Worm (Caenorhabditis elegans): ENCODE results near the gene kcc-2.

- no peak for TF ChIP-seq T22C8.4 (GFP tag; IDR thresholded peaks at IDR 0.05)
- no peak for TF ChIP-seq klf-2 (GFP tag; conservative IDR thresholded peaks at IDR 0.05)
- TF ChIP-seq tab-1 (GFP tag; IDR thresholded peaks at IDR 0.05) = no peak
- TF ChIP-seq ztf-29 (GFP tag; IDR thresholded peaks at IDR 0.05) = no peak
- TF ChIP-seq flt-1 (GFP tag; IDR thresholded peaks at IDR 0.05) = no peak
- no peak for TF ChIP-seq cog-1 (tag; optimal IDR thresholded peaks at IDR 0.05)
These were observed 30.5 kb upstream of the kcc-2 start for ce11 chrIV:6010274-6010673.

All from whole organism, midembryonic.